Worm (Caenorhabditis elegans) whole organism, dauer: ENCODE results near the gene frm-2.

Experiments
- unc-62 ChIP-seq: sonication (generic microtip); optimal IDR thresholded peaks from 2 replicates; lab custom pipeline; 2017; ENCODE audit warnings: missing biosample characterization, missing genetic modification reagents, missing genetic modification characterization

frm-2 gene

ce11 chrIII:5988010-5988409 is 6.1 kb upstream of the frm-2 start:
- no peak for TF ChIP-seq unc-62 (GFP tag; lab: Kevin White, UChicago)

DNA sequence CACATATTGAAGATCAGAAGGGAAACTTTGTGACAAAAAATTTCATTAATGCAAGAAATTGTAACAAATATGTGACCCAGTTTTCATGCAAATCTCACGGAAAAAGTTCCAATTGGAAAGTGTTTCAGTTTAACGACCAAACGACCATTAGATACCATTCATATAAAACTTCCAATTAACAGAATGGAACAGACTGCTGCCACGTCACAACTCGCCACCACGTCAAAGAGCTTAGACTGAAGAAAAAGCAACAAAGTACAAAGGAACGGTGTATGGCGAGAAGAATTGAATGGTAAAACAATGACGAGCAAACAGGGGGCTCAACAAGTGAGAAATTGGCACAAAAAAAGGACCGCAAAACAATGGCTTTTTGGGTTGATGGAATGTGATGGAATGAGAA is 3.4 kb upstream of the frm-2 start, which contains the start of gene T04C9.3:
TSS of gene T04C9.3 (plus strand) at position 301 of the 400 bp plus-strand sequence.
- TF ChIP-seq unc-62 (GFP tag; lab: Kevin White, UChicago): no peak

DNA sequence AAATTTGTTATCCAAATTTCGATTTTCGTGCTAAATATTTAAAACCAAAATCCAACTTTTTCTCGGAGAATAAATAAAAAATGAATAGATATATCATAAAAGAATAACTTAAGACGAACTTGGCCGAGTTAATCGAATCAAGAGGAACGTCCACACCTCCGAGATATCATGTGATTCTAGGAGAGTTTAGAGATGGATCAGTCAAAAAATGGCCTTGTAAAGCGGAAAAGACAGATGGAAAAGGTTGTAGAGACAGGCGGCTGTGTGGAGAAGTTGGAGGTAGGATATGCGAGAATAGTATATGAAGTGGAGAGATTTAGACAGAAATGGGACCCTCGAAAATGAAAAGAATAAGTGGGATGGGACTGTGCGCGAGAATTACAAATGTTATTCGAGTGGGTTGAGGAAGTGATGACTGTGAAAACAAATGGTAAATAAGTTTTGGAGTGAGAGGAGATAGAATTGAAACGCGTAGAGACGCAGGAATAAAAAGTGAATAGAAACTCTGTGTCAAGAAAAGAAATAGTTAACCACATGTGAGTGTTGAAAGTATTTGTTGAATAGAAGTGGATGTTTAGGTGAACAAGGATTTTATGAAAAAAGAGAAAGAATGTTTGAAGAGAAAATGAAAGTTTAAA is 946 bp upstream of the frm-2 start:
- no peak for TF ChIP-seq unc-62 (GFP tag; lab: Kevin White, UChicago)

ce11 chrIII:5981407-5981806 is 519 bp downstream of the frm-2 start:
- no peak for TF ChIP-seq unc-62 (GFP tag; lab: Kevin White, UChicago)

DNA sequence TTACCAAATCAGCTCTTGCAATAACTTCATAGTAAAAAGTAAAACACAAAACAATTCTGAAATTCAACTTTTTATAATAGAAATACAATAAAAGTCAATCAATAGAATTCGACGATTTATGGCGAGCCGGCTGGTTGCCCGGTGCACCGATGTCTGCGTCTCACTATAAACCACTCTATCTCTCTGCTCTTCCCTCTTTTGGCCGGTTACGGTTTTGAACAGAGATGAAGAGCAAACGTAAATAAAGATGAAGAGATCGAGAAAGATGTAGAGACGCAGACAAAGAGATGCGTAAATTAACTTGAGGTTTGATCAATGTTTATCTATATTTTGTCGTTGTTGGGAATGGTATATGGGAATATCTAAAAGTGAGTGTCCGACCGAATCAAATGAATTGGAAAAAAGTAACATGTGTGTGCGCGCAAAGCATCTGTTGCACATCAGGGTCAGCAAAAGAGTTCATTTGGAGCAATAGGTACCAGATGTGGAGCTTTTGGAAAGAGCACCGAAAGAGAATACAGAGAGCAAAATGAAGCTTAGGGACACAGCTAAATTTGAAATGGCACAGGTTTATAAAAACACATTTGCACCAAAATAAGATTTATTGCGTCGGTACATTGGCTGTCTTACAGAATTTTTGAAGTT is 1.5 kb downstream of the frm-2 start:
- no peak for TF ChIP-seq unc-62 (GFP tag; lab: Kevin White, UChicago)

ce11 chrIII:5976021-5976420 is 5.9 kb downstream of the frm-2 start:
- TF ChIP-seq unc-62 (GFP tag; lab: Kevin White, UChicago): no peak

DNA sequence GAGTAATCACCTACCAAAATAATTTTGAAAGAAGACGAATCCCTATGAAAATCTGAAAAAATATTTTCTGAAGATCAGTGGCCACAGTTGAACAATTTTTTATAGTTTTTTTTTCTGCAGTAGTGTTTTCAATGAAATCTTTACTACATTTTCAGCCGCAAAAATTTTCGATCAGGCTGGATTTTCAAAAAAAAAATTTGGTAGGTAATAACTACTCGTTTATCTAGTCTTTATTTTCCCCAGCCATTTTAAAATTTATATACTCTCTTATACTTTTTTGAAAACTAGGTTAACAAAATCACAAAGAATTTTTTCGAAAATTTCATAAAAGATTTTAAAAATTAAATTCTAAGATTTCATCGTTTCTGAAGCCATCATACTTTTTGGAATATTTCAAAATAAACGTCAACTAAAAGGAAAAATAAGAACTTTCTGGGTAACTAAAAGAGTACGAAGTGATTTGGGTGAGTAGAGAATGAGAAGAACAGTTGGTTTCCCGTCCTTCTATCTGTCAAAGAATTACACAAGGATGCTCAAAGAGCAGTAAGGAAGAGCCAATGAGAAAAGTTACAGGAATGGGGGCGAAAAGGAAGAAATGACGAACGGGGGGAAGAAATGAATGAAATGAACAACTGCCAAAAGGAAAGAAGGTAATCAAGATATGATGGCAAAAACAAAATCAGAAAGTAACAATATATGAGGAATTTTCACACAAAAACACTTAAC is 6.8 kb downstream of the frm-2 start, which contains the start of gene mlp-1:
TSS of gene mlp-1 (minus strand) at position 51 of the 726 bp plus-strand sequence.
- TF ChIP-seq unc-62 (GFP tag; lab: Kevin White, UChicago): no peak

- TF ChIP-seq unc-62 (GFP tag; lab: Kevin White, UChicago): no peak
Measured at ce11 chrIII:5967640-5968039, 14.3 kb downstream of the frm-2 start.

- no peak for TF ChIP-seq unc-62 (GFP tag; lab: Kevin White, UChicago)
Measured at ce11 chrIII:5965839-5966463, 16.0 kb downstream of the frm-2 start, which contains the start of gene dct-6. Gene dct-6, plus strand, starts transcription at chrIII:5966413.

DNA sequence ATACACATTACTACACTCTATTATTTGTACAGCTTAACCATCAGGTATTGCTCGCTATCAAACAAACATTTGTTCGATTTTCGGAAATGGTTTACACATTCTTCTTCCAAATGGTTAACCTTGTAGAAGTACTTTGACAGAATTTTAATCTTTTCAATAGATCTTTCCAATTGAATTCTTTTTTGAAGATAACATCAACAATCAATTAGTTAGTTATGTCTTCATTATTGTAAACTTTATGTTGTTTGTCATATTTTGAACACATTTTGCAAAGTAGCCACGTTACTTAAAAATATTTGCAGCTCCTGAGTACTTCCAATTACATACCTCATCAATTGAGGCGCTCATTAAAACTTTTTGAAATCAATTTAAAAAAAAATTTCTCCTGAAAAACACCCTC is 16.6 kb downstream of the frm-2 start:
- no peak for TF ChIP-seq unc-62 (GFP tag; lab: Kevin White, UChicago)

DNA sequence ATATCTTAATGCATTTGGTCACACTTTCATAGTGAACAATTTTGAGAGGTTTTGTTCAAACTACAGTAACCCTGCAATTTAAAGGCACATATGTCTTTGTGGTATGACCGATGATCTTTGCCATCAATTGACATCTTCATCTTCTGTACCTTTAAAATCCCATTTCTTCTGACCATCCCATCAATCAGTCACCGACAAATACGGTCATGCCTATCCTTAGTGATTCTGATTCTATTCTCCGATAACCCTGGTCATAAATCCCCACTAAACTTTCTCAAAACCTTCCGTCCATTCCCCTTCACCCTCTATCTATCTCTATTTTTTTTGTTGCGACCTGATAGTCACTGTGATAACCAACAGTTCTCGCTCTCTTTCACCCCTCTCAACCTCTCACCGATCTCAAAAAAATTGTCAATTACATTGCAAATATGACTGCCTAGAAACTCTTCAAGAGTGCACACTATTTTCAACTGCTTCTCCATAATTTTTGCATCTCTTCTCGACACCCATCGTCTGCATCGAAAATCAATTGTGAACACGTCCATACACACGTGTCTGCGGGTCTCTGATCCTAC is 17.8 kb downstream of the frm-2 start:
- no peak for TF ChIP-seq unc-62 (GFP tag; lab: Kevin White, UChicago)

DNA sequence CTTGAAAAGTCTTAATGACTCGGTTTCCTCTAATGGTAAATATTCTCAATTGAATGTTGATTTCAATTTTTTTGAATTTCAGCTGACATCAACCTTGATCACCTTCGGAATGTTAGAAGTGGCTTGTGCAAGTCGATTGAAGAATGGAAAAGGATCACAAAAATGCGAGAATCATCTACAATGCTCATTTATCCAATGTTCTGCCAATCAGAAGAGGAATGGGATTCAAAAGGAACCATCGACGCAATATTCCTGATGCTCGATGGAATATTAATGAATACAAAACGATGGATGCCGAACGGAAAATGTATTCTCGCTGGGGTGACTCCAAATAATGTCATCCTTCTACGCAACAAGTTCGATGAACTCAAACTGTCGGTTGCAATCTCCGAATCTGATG is 20.4 kb downstream of the frm-2 start:
- no peak for TF ChIP-seq unc-62 (GFP tag; lab: Kevin White, UChicago)

ce11 chrIII:5959049-5959448 is 22.9 kb downstream of the frm-2 start:
- TF ChIP-seq unc-62 (GFP tag; lab: Kevin White, UChicago): no peak

DNA sequence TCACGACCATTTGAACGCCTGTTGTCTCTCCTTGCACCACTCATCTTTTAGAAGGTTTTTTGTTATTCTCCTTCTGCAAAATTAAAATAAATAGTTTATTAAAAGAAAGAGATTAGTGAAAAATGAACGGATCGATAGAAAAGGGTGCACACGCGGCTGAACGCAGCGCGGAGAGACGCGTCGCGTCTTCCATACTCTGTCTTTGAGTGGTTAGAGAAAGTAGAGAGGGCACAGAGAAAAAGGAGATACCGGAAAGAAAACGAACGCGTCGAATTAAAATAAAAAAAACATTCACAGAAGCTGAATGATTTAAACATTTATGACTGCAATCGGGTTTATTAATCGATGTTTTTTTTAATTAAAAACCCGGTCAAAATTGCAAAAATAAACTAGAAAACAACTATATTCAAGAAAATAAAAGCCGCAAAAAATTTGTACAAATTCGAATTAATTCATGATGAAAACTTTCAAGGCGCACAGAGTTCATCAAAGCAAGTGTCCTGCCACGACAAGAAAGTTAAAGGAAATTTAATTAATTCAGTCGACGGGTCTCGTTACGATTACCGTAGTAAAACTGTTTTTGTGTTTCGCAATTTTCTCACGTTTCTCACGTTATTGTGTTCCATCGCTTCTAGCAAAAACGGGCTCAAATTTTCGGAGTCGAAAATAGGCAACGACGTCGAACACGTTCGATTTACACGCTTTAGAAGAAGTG is 23.6 kb downstream of the frm-2 start, which contains the start of the genes nono-1 and nop-1:
TSS of gene nono-1 (minus strand) at position 75 of the 715 bp plus-strand sequence.
TSS of gene nop-1 (plus strand) at position 551 of the 715 bp plus-strand sequence.
- TF ChIP-seq unc-62 (GFP tag; lab: Kevin White, UChicago): no peak

DNA sequence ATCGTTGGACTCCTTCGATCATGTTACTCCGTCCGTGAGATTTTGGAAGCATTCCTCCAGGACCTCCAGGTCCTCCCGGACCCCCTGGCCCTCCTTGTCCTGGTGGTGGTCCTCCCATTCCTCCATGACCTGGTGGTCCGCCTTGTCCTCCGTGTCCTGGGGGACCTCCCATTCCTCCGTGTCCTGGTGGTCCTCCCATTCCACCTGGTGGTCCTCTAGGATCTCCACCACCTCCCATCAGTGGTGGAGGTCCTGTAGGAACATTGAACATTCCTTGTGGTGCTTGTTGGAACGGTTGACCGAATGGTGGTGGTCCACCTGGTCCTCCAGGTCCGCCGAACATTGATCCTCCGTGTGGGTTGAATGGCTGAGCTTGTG is 28.0 kb downstream of the frm-2 start:
- TF ChIP-seq unc-62 (GFP tag; lab: Kevin White, UChicago): no peak
